Worm (Caenorhabditis elegans) whole organism, L4/young adult: ENCODE measurements around the gene T28A11.19.

Source experiments
- W03F9.2 ChIP-seq: fragments of 150-350 bp; optimal IDR thresholded peaks from 2 replicates; lab custom pipeline; 2014; ENCODE audit warnings: missing biosample characterization, missing genetic modification characterization
- dao-5 ChIP-seq: sonication (generic microtip); optimal IDR thresholded peaks from 2 replicates; lab custom pipeline; 2016; ENCODE audit warnings: missing genotype, missing genetic modification characterization, moderate library complexity, missing compliant biosample characterization
- him-1 ChIP-seq: sonication (generic microtip); optimal IDR thresholded peaks from 2 replicates; lab custom pipeline; 2016; ENCODE audit warnings: missing genotype, missing genetic modification reagents, missing genetic modification characterization, missing compliant biosample characterization

Gene T28A11.19

ce11 chrV:3284629-3285028, 15.3 kb upstream of the T28A11.19 start, which contains the start of gene F35F10.5:
F35F10.5 (plus strand) TSS chrV:3284929.
- TF ChIP-seq him-1 (tag; lab: Kevin White, UChicago) (no peak), W03F9.2 (tag; lab: Kevin White, UChicago) (no peak), dao-5 (tag; lab: Kevin White, UChicago) (no peak)

- TF ChIP-seq him-1 (tag; lab: Kevin White, UChicago) (no peak), dao-5 (tag; lab: Kevin White, UChicago) (no peak), W03F9.2 (tag; lab: Kevin White, UChicago) (no peak)
These were observed 13.6 kb upstream of the T28A11.19 start, which contains the start of gene str-64 for ce11 chrV:3282957-3283356. str-64 (plus strand) TSS chrV:3283257.

ce11 chrV:3281523-3281922, 12.2 kb upstream of the T28A11.19 start, which contains the start of gene T28A11.25:
T28A11.25 (plus strand) TSS chrV:3281823.
- TF ChIP-seq W03F9.2 (tag; lab: Kevin White, UChicago) (no peak), him-1 (tag; lab: Kevin White, UChicago) (no peak), dao-5 (tag; lab: Kevin White, UChicago) (no peak)

ce11 chrV:3280009-3280408, 10.7 kb upstream of the T28A11.19 start, which contains the start of gene T28A11.2:
T28A11.2 (plus strand) TSS chrV:3280379.
- TF ChIP-seq him-1 (tag; lab: Kevin White, UChicago) (no peak), dao-5 (tag; lab: Kevin White, UChicago) (no peak), W03F9.2 (tag; lab: Kevin White, UChicago) (no peak)

- no peak for TF ChIP-seq him-1 (tag; lab: Kevin White, UChicago)
These were observed 9.8 kb upstream of the T28A11.19 start for ce11 chrV:3279138-3279537.

- TF ChIP-seq dao-5 (tag; lab: Kevin White, UChicago) = no peak
- TF ChIP-seq him-1 (tag; lab: Kevin White, UChicago) = no peak
- no peak for TF ChIP-seq W03F9.2 (tag; lab: Kevin White, UChicago)
These were observed 8.9 kb upstream of the T28A11.19 start, which contains the start of gene fbxa-64 for ce11 chrV:3278101-3278639. fbxa-64 (minus strand) TSS chrV:3278151.

- TF ChIP-seq dao-5 (tag; lab: Kevin White, UChicago) (no peak), him-1 (tag; lab: Kevin White, UChicago) (no peak), W03F9.2 (tag; lab: Kevin White, UChicago) (no peak)
These were observed 6.9 kb upstream of the T28A11.19 start for ce11 chrV:3276184-3276583.

ce11 chrV:3275033-3275432, 5.7 kb upstream of the T28A11.19 start, which contains the start of gene T28A11.3:
T28A11.3 (plus strand) TSS chrV:3275333.
- no peak for TF ChIP-seq W03F9.2 (tag; lab: Kevin White, UChicago)
- no peak for TF ChIP-seq dao-5 (tag; lab: Kevin White, UChicago)
- TF ChIP-seq him-1 (tag; lab: Kevin White, UChicago) = no peak

ce11 chrV:3273577-3274100, 4.3 kb upstream of the T28A11.19 start, which contains the start of gene T28A11.4:
T28A11.4 (plus strand) TSS chrV:3274050.
- TF ChIP-seq him-1 (tag; lab: Kevin White, UChicago) = no peak
- no peak for TF ChIP-seq dao-5 (tag; lab: Kevin White, UChicago)
- no peak for TF ChIP-seq W03F9.2 (tag; lab: Kevin White, UChicago)

ce11 chrV:3273156-3273555, 3.8 kb upstream of the T28A11.19 start, which contains the start of gene T28A11.20:
T28A11.20 (minus strand) TSS chrV:3273256.
- TF ChIP-seq dao-5 (tag; lab: Kevin White, UChicago) = no peak
- no peak for TF ChIP-seq W03F9.2 (tag; lab: Kevin White, UChicago)
- no peak for TF ChIP-seq him-1 (tag; lab: Kevin White, UChicago)

- TF ChIP-seq W03F9.2 (tag; lab: Kevin White, UChicago) (no peak), dao-5 (tag; lab: Kevin White, UChicago) (no peak), him-1 (tag; lab: Kevin White, UChicago) (no peak)
These were observed 1.4 kb downstream of the T28A11.19 start, which contains the start of gene T28A11.18 for ce11 chrV:3267950-3268349. T28A11.18 (minus strand) TSS chrV:3268050.

- no peak for TF ChIP-seq W03F9.2 (tag; lab: Kevin White, UChicago)
- no peak for TF ChIP-seq dao-5 (tag; lab: Kevin White, UChicago)
- no peak for TF ChIP-seq him-1 (tag; lab: Kevin White, UChicago)
These were observed 3.1 kb downstream of the T28A11.19 start, which contains the start of gene T28A11.17 for ce11 chrV:3266189-3266588. T28A11.17 (minus strand) TSS chrV:3266289.

- TF ChIP-seq W03F9.2 (tag; lab: Kevin White, UChicago) = no peak
- TF ChIP-seq dao-5 (tag; lab: Kevin White, UChicago) = no peak
- TF ChIP-seq him-1 (tag; lab: Kevin White, UChicago) = no peak
These were observed 9.2 kb downstream of the T28A11.19 start, which contains the start of gene srbc-5 for ce11 chrV:3260075-3260474. srbc-5 (plus strand) TSS chrV:3260375.
